Fruit fly (Drosophila melanogaster): ENCODE results near the gene HisRS.

Gene HisRS

dm6 chrX:18506639-18507528 lies 8.3 kb upstream of the HisRS start (continued):
- TF ChIP-seq ato (GFP tag; IDR thresholded peaks at IDR 0.05; ENCODE audit: partially characterized antibody) = no peak
- peak; percentile 45; the same call in 1 of the 2 replicates for TF ChIP-seq CG11085 (GFP tag; IDR thresholded peaks at IDR 0.05)
- TF ChIP-seq wdn (GFP tag; IDR thresholded peaks at IDR 0.05) = peak; percentile 69
- TF ChIP-seq Blimp-1 (GFP tag; optimal IDR thresholded peaks at IDR 0.05) = peak; percentile 79
- TF ChIP-seq CG6791 (GFP tag; IDR thresholded peaks at IDR 0.05; ENCODE audit: partially characterized antibody) = no peak
- TF ChIP-seq CG7987 (GFP tag; optimal IDR thresholded peaks at IDR 0.05) = peak; percentile 48
- peak; percentile 19 for TF ChIP-seq HmgD (GFP tag; optimal IDR thresholded peaks at IDR 0.05)
- TF ChIP-seq mld (GFP tag; IDR thresholded peaks at IDR 0.05; ENCODE audit: partially characterized antibody) = no peak
- TF ChIP-seq CG14014 (GFP tag; IDR thresholded peaks at IDR 0.05) = peak; percentile 76
- peak; percentile 86 for TF ChIP-seq CG34422 (GFP tag; IDR thresholded peaks at IDR 0.05)
- no peak for TF ChIP-seq Gsc (GFP tag; IDR thresholded peaks at IDR 0.05)
- TF ChIP-seq CG12104 (GFP tag; optimal IDR thresholded peaks at IDR 0.05) = peak; percentile 65
- TF ChIP-seq ems (GFP tag; optimal IDR thresholded peaks at IDR 0.05) = peak; percentile 76
- TF ChIP-seq Camta (GFP tag; optimal IDR thresholded peaks at IDR 0.05) = peak; percentile 64
- peak; percentile 43 for TF ChIP-seq CG3163 (GFP tag; optimal IDR thresholded peaks at IDR 0.05)
- peak; percentile 40; the same call in 1 of the 2 replicates for TF ChIP-seq cas (GFP tag; IDR thresholded peaks at IDR 0.05)
- peak; percentile 70 for TF ChIP-seq Dip3 (GFP tag; optimal IDR thresholded peaks at IDR 0.05)
- TF ChIP-seq ap (GFP tag; IDR thresholded peaks at IDR 0.05) = peak; percentile 76
- TF ChIP-seq B-H1 (GFP tag; IDR thresholded peaks at IDR 0.05) = peak; percentile 56; the same call in 2 of the 3 replicates
- 0 out of 3 replicates have a peak, but pooled peaks have one; percentile 40 for TF ChIP-seq CG2889 (GFP tag; IDR thresholded peaks at IDR 0.05)
- peak; percentile 79 for TF ChIP-seq CG10979 (tag; optimal IDR thresholded peaks at IDR 0.05)
- peak; percentile 79 for TF ChIP-seq PHDP (tag; optimal IDR thresholded peaks at IDR 0.05)
- peak; percentile 85 for TF ChIP-seq dysf (GFP tag; IDR thresholded peaks at IDR 0.05)
- TF ChIP-seq sob (GFP tag; IDR thresholded peaks at IDR 0.05) = peak; percentile 81
- peak; percentile 63 for TF ChIP-seq CG1647 (GFP tag; optimal IDR thresholded peaks at IDR 0.05)
- peak; percentile 71 for TF ChIP-seq tx (GFP tag; optimal IDR thresholded peaks at IDR 0.05)
- TF ChIP-seq CG11247 (GFP tag; IDR thresholded peaks at IDR 0.05) = peak; percentile 70
- peak; percentile 79 for TF ChIP-seq Rx (GFP tag; IDR thresholded peaks at IDR 0.05)
- TF ChIP-seq D19A (tag; optimal IDR thresholded peaks at IDR 0.05) = peak; percentile 63
- TF ChIP-seq CG15073 (GFP tag; optimal IDR thresholded peaks at IDR 0.05) = no peak
- peak; percentile 41; the same call in 1 of the 3 replicates for TF ChIP-seq CG7357 (GFP tag; IDR thresholded peaks at IDR 0.05)
- peak; percentile 78 for TF ChIP-seq CG12391 (tag; optimal IDR thresholded peaks at IDR 0.05)
- peak; percentile 61 for TF ChIP-seq CG2875 (GFP tag; optimal IDR thresholded peaks at IDR 0.05)
- peak; percentile 68 for TF ChIP-seq Bteb2 (GFP tag; optimal IDR thresholded peaks at IDR 0.05)
- TF ChIP-seq CG15011 (GFP tag; optimal IDR thresholded peaks at IDR 0.05) = no peak
- TF ChIP-seq CG32772 (GFP tag; IDR thresholded peaks at IDR 0.05) = peak; percentile 70
- TF ChIP-seq CG12299 (tag; optimal IDR thresholded peaks at IDR 0.05) = no peak
- peak; percentile 37 for TF ChIP-seq CG8359 (GFP tag; optimal IDR thresholded peaks at IDR 0.05; ENCODE audit: borderline replicate concordance)
- TF ChIP-seq CG9727 (GFP tag; optimal IDR thresholded peaks at IDR 0.05) = peak; percentile 79
- peak; percentile 48; the same call in 1 of the 2 replicates for TF ChIP-seq bowl (GFP tag; IDR thresholded peaks at IDR 0.05)
- TF ChIP-seq CG33213 (GFP tag; optimal IDR thresholded peaks at IDR 0.05) = peak; percentile 84
- peak; percentile 69 for TF ChIP-seq Chrac-16 (GFP tag; optimal IDR thresholded peaks at IDR 0.05)
- peak; percentile 85 for TF ChIP-seq CG17359 (tag; optimal IDR thresholded peaks at IDR 0.05)
- TF ChIP-seq nau (GFP tag; optimal IDR thresholded peaks at IDR 0.05) = peak; percentile 75
- TF ChIP-seq CG7745 (tag; optimal IDR thresholded peaks at IDR 0.05) = no peak
- TF ChIP-seq chinmo (GFP tag; IDR thresholded peaks at IDR 0.05; ENCODE audit: partially characterized antibody) = peak; percentile 67; the same call in 1 of the 4 replicates
- no peak for TF ChIP-seq jigr1 (GFP tag; IDR thresholded peaks at IDR 0.05)
- peak; percentile 85 for TF ChIP-seq CG4424 (GFP tag; optimal IDR thresholded peaks at IDR 0.05)
- TF ChIP-seq zfh1 (GFP tag; IDR thresholded peaks at IDR 0.05) = peak; percentile 90
